Worm (Caenorhabditis elegans) whole organism, L2 larva: ENCODE results near the gene kbp-3.
A peak's percentile ranks its signal among the peaks of the same experiment; 100 is the strongest.

Experiments used
- C34F6.9 ChIP-seq: fragments of 150-350 bp; optimal IDR thresholded peaks from 2 replicates; lab custom pipeline; 2014; ENCODE audit warnings: missing biosample characterization, missing genetic modification characterization
- F13H6.1 ChIP-seq: sonication (generic microtip); optimal IDR thresholded peaks from 2 replicates; lab custom pipeline; 2016; ENCODE audit warnings: missing genetic modification characterization, missing compliant biosample characterization
- R02D3.7 ChIP-seq: fragments of 150-350 bp; optimal IDR thresholded peaks from 2 replicates; lab custom pipeline; 2014; ENCODE audit warnings: missing biosample characterization, missing genetic modification characterization
- Y55F3AM.14 ChIP-seq: fragments of 200-800 bp; sonication (Bioruptor generic); optimal IDR thresholded peaks from 2 replicates; lab custom pipeline; 2018; ENCODE audit warnings: mild to moderate bottlenecking, missing genetic modification characterization, missing compliant biosample characterization
- ZK546.5 ChIP-seq: sonication (generic microtip); optimal IDR thresholded peaks from 2 replicates; lab custom pipeline; 2017; ENCODE audit warnings: missing biosample characterization, missing genetic modification characterization
- alr-1 ChIP-seq: fragments of 150-350 bp; optimal IDR thresholded peaks from 2 replicates; lab custom pipeline; 2014; ENCODE audit warnings: missing biosample characterization, missing genetic modification characterization
- aly-2 ChIP-seq: fragments of 150-350 bp; optimal IDR thresholded peaks from 2 replicates; lab custom pipeline; 2014; ENCODE audit warnings: missing biosample characterization, missing genetic modification characterization
- ama-1 ChIP-seq: fragments of 150-350 bp; optimal IDR thresholded peaks from 2 replicates; lab custom pipeline; 2018; ENCODE audit warnings: inconsistent platforms
- blmp-1 ChIP-seq: sonication (generic microtip); optimal IDR thresholded peaks from 2 replicates; lab custom pipeline; 2017; ENCODE audit warnings: missing genetic modification characterization, mild to moderate bottlenecking, missing compliant biosample characterization, antibody characterized with exemption, moderate library complexity; ENCODE audit not compliant: insufficient read depth
- ceh-16 ChIP-seq: fragments of 150-350 bp; optimal IDR thresholded peaks from 2 replicates; lab custom pipeline; 2014; ENCODE audit warnings: missing biosample characterization, missing genetic modification characterization
- ceh-82 ChIP-seq: fragments of 150-350 bp; optimal IDR thresholded peaks from 2 replicates; lab custom pipeline; 2014; ENCODE audit warnings: missing biosample characterization, missing genetic modification characterization
- crh-2 ChIP-seq: sonication (generic microtip); optimal IDR thresholded peaks from 2 replicates; lab custom pipeline; 2017; ENCODE audit warnings: missing biosample characterization, missing genetic modification characterization
- dmd-4 ChIP-seq: sonication (generic microtip); optimal IDR thresholded peaks from 2 replicates; lab custom pipeline; 2017; ENCODE audit warnings: missing biosample characterization, missing genetic modification characterization
- egl-27 ChIP-seq: sonication (generic microtip); optimal IDR thresholded peaks from 3 replicates; lab custom pipeline; 2017; ENCODE audit warnings: missing biosample characterization, missing genetic modification reagents, missing genetic modification characterization
- elt-1 ChIP-seq: fragments of 150-350 bp; optimal IDR thresholded peaks from 2 replicates; lab custom pipeline; 2014; ENCODE audit warnings: missing biosample characterization, missing genetic modification characterization
- elt-3 ChIP-seq: sonication (generic microtip); optimal IDR thresholded peaks from 2 replicates; lab custom pipeline; 2017; ENCODE audit warnings: missing biosample characterization, missing genetic modification characterization
- fos-1 ChIP-seq: fragments of 150-350 bp; optimal IDR thresholded peaks from 2 replicates; lab custom pipeline; 2014; ENCODE audit warnings: missing biosample characterization, missing genetic modification characterization
- gmeb-1 ChIP-seq: fragments of 150-350 bp; optimal IDR thresholded peaks from 2 replicates; lab custom pipeline; 2014; ENCODE audit warnings: missing biosample characterization, missing genetic modification characterization
- lin-11 ChIP-seq: fragments of 150-350 bp; sonication (generic microtip); optimal IDR thresholded peaks from 2 replicates; lab custom pipeline; 2014; ENCODE audit warnings: missing biosample characterization, missing genetic modification characterization, inconsistent platforms, mixed read lengths
- lin-13 ChIP-seq: fragments of 150-350 bp; optimal IDR thresholded peaks from 2 replicates; lab custom pipeline; 2014; ENCODE audit warnings: missing biosample characterization, missing genetic modification reagents, missing genetic modification characterization
- lin-39 ChIP-seq: fragments of 150-350 bp; optimal IDR thresholded peaks from 2 replicates; lab custom pipeline; 2014; ENCODE audit warnings: missing biosample characterization, missing genetic modification reagents, missing genetic modification characterization
- lsy-2 ChIP-seq, 2 experiments: fragments of 150-350 bp in 1 of 2; sonication (generic microtip) in 1 of 2; optimal IDR thresholded peaks; 2 replicates each; lab custom pipeline; 2014 to 2017; ENCODE audit warnings: missing biosample characterization in 2 of 2, missing genetic modification characterization in 2 of 2
- mab-5 ChIP-seq: fragments of 150-350 bp; optimal IDR thresholded peaks from 2 replicates; lab custom pipeline; 2014; ENCODE audit warnings: missing biosample characterization, missing genetic modification characterization
- mbf-1 ChIP-seq: sonication (generic microtip); optimal IDR thresholded peaks from 2 replicates; lab custom pipeline; 2017; ENCODE audit warnings: missing biosample characterization, missing genetic modification characterization
- mdl-1 ChIP-seq, 2 experiments: fragments of 150-350 bp in 1 of 2; sonication (generic microtip) in 1 of 2; optimal IDR thresholded peaks; 2 replicates each; lab custom pipeline; 2017; ENCODE audit warnings: missing biosample characterization in 2 of 2, missing genetic modification characterization in 2 of 2
- nhr-10 ChIP-seq: sonication (generic microtip); optimal IDR thresholded peaks from 2 replicates; lab custom pipeline; 2017; ENCODE audit warnings: missing biosample characterization, missing genetic modification characterization
- nhr-11 ChIP-seq: fragments of 150-350 bp; optimal IDR thresholded peaks from 2 replicates; lab custom pipeline; 2014; ENCODE audit warnings: missing biosample characterization, missing genetic modification characterization
- nhr-12 ChIP-seq: fragments of 150-350 bp; optimal IDR thresholded peaks from 2 replicates; lab custom pipeline; 2014; ENCODE audit warnings: missing biosample characterization, missing genetic modification characterization
- nhr-129 ChIP-seq: fragments of 150-350 bp; optimal IDR thresholded peaks from 2 replicates; lab custom pipeline; 2014; ENCODE audit warnings: missing biosample characterization, missing genetic modification characterization
- nhr-21 ChIP-seq: fragments of 150-350 bp; optimal IDR thresholded peaks from 2 replicates; lab custom pipeline; 2014; ENCODE audit warnings: missing biosample characterization, missing genetic modification characterization
- nhr-23 ChIP-seq: fragments of 150-350 bp; optimal IDR thresholded peaks from 2 replicates; lab custom pipeline; 2014; ENCODE audit warnings: missing biosample characterization, missing genetic modification reagents, missing genetic modification characterization
- nhr-237 ChIP-seq: fragments of 150-350 bp; optimal IDR thresholded peaks from 2 replicates; lab custom pipeline; 2014; ENCODE audit warnings: missing biosample characterization, missing genetic modification characterization
- nhr-25 ChIP-seq: fragments of 150-350 bp; sonication (generic microtip); optimal IDR thresholded peaks from 3 replicates; lab custom pipeline; 2014; ENCODE audit warnings: missing biosample characterization, missing genetic modification characterization
- nhr-6 ChIP-seq: fragments of 150-350 bp; optimal IDR thresholded peaks from 2 replicates; lab custom pipeline; 2014; ENCODE audit warnings: missing biosample characterization, missing genetic modification characterization
- nhr-77 ChIP-seq: fragments of 150-350 bp; optimal IDR thresholded peaks from 2 replicates; lab custom pipeline; 2014; ENCODE audit warnings: missing biosample characterization, missing genetic modification characterization
- peb-1 ChIP-seq: fragments of 150-350 bp; optimal IDR thresholded peaks from 2 replicates; lab custom pipeline; 2014; ENCODE audit warnings: missing biosample characterization, missing genetic modification characterization
- sem-4 ChIP-seq: fragments of 150-350 bp; optimal IDR thresholded peaks from 2 replicates; lab custom pipeline; 2014; ENCODE audit warnings: missing biosample characterization, missing genetic modification reagents, missing genetic modification characterization
- skn-1 ChIP-seq: sonication (generic microtip); optimal IDR thresholded peaks from 2 replicates; lab custom pipeline; 2017; ENCODE audit warnings: missing biosample characterization, missing genetic modification characterization
- sma-3 ChIP-seq: sonication (generic microtip); optimal IDR thresholded peaks from 2 replicates; lab custom pipeline; 2016; ENCODE audit warnings: missing genetic modification reagents, missing genetic modification characterization, missing compliant biosample characterization
- sma-9 ChIP-seq, 2 experiments: fragments of 150-350 bp in 1 of 2; sonication (generic microtip) in 1 of 2; optimal IDR thresholded peaks; 2 replicates each; lab custom pipeline; 2014 to 2016; ENCODE audit warnings: missing genetic modification characterization in 2 of 2, mild to moderate bottlenecking in 1 of 2, missing biosample characterization in 1 of 2, missing compliant biosample characterization in 1 of 2, missing genetic modification reagents in 1 of 2, moderate library complexity in 1 of 2
- snpc-4 ChIP-seq: fragments of 150-350 bp; optimal IDR thresholded peaks from 2 replicates; lab custom pipeline; 2014; ENCODE audit warnings: missing biosample characterization, missing genetic modification characterization
- unc-39 ChIP-seq: fragments of 150-350 bp; optimal IDR thresholded peaks from 2 replicates; lab custom pipeline; 2014; ENCODE audit warnings: missing biosample characterization, missing genetic modification characterization
- unc-55 ChIP-seq: fragments of 150-350 bp; sonication (generic microtip); optimal IDR thresholded peaks from 3 replicates; lab custom pipeline; 2014; ENCODE audit warnings: missing biosample characterization, missing genetic modification reagents, missing genetic modification characterization
- unc-62 ChIP-seq: fragments of 150-350 bp; optimal IDR thresholded peaks from 2 replicates; lab custom pipeline; 2014; ENCODE audit warnings: missing biosample characterization, missing genetic modification reagents, missing genetic modification characterization
- zag-1 ChIP-seq: fragments of 150-350 bp; optimal IDR thresholded peaks from 2 replicates; lab custom pipeline; 2014; ENCODE audit warnings: missing biosample characterization, missing genetic modification characterization
- ztf-1 ChIP-seq: fragments of 200-800 bp; sonication (Bioruptor generic); conservative IDR thresholded peaks from 2 replicates; pipeline ENCODE4 v1.3.6; 2022; ENCODE audit warnings: missing genetic modification characterization, missing compliant biosample characterization
- ztf-11 ChIP-seq: sonication (generic microtip); optimal IDR thresholded peaks from 2 replicates; lab custom pipeline; 2017; ENCODE audit warnings: missing biosample characterization, missing genetic modification characterization
- ztf-4 ChIP-seq: fragments of 150-350 bp; optimal IDR thresholded peaks from 2 replicates; lab custom pipeline; 2014; ENCODE audit warnings: missing biosample characterization, missing genetic modification characterization

The kbp-3 gene

ce11 chrII:14390036-14390763 is at the start of gene kbp-3, which contains the start of gene nurf-1:
Gene kbp-3, minus strand, starts transcription at chrII:14390078.
Gene nurf-1, plus strand, starts transcription at chrII:14390713.
- TF ChIP-seq skn-1 (tag; lab: Kevin White, UChicago) (no peak), sem-4 (tag; lab: Kevin White, UChicago) (no peak), lin-11 (tag; lab: Kevin White, UChicago) (peak; percentile 35), F13H6.1 (peak; percentile 7), ztf-1 (GFP tag; lab: Robert Waterston, UW) (no peak), egl-27 (no peak), nhr-129 (tag; lab: Kevin White, UChicago) (peak; percentile 47), elt-1 (tag; lab: Kevin White, UChicago) (no peak), blmp-1 (tag; lab: Kevin White, UChicago) (no peak), nhr-77 (tag; lab: Kevin White, UChicago) (no peak), nhr-11 (tag; lab: Kevin White, UChicago) (no peak), unc-62 (GFP tag; lab: Kevin White, UChicago) (no peak), lin-13 (GFP tag; lab: Kevin White, UChicago) (peak; percentile 47), ztf-11 (tag; lab: Kevin White, UChicago) (no peak), ceh-16 (tag; lab: Kevin White, UChicago) (no peak), zag-1 (tag; lab: Kevin White, UChicago) (no peak), nhr-6 (tag; lab: Kevin White, UChicago) (no peak), nhr-10 (no peak), peb-1 (no peak), mdl-1 (tag; optimal IDR thresholded peaks at IDR 0.05; lab: Kevin White, UChicago) (no peak), unc-39 (tag; lab: Kevin White, UChicago) (no peak), elt-3 (no peak), nhr-12 (tag; lab: Kevin White, UChicago) (no peak), unc-55 (peak; percentile 86), lin-39 (tag; lab: Kevin White, UChicago) (no peak), Y55F3AM.14 (GFP tag; lab: Kevin White, UChicago) (no peak), nhr-23 (no peak), mbf-1 (tag; lab: Kevin White, UChicago) (no peak), mab-5 (tag; lab: Kevin White, UChicago) (no peak), nhr-21 (tag; lab: Kevin White, UChicago) (no peak), alr-1 (tag; lab: Kevin White, UChicago) (no peak), ceh-82 (tag; lab: Kevin White, UChicago) (no peak), nhr-25 (peak; percentile 12), fos-1 (tag; lab: Kevin White, UChicago) (no peak), aly-2 (no peak), snpc-4 (tag; lab: Kevin White, UChicago) (no peak), crh-2 (peak; percentile 35), lsy-2 (tag; optimal IDR thresholded peaks at IDR 0.05; lab: Kevin White, UChicago) (peak; percentile 17 to 80), dmd-4 (tag; lab: Kevin White, UChicago) (no peak), R02D3.7 (tag; lab: Kevin White, UChicago) (no peak), gmeb-1 (tag; lab: Kevin White, UChicago) (peak; percentile 83), nhr-237 (tag; lab: Kevin White, UChicago) (no peak), sma-9 (GFP tag; optimal IDR thresholded peaks at IDR 0.05; lab: Kevin White, UChicago) (no peak), sma-9 (tag; optimal IDR thresholded peaks at IDR 0.05; lab: Kevin White, UChicago) (no peak), ZK546.5 (tag; lab: Kevin White, UChicago) (no peak), sma-3 (GFP tag; lab: Kevin White, UChicago) (no peak), ama-1 (no peak), C34F6.9 (tag; lab: Kevin White, UChicago) (peak; percentile 78), ztf-4 (tag; lab: Kevin White, UChicago) (no peak)
